Fruit fly (Drosophila melanogaster): Measurements from ENCODE around the gene CG13775.

CG13775 gene

dm6 chr2L:6919850-6920660 lies 36.7 kb downstream of the CG13775 start, which contains the start of gene x16 (continued):
- TF ChIP-seq CG10565 (GFP tag; optimal IDR thresholded peaks at IDR 0.05) (no peak), CG2889 (GFP tag; IDR thresholded peaks at IDR 0.05) (no peak), CG42726 (GFP tag; IDR thresholded peaks at IDR 0.05; ENCODE audit: partially characterized antibody) (no peak), CG18262 (tag; optimal IDR thresholded peaks at IDR 0.05) (no peak), dmrt99B (tag; optimal IDR thresholded peaks at IDR 0.05) (no peak), cad (GFP tag; optimal IDR thresholded peaks at IDR 0.05) (no peak), CG18476 (GFP tag; optimal IDR thresholded peaks at IDR 0.05) (no peak), Deaf1 (tag; optimal IDR thresholded peaks at IDR 0.05) (no peak), CG12391 (tag; optimal IDR thresholded peaks at IDR 0.05) (peak; percentile 18), CG9932 (GFP tag; IDR thresholded peaks at IDR 0.05) (peak; percentile 37; the same call in 1 of the 2 replicates), chif (GFP tag; optimal IDR thresholded peaks at IDR 0.05) (no peak), CG14667 (GFP tag; IDR thresholded peaks at IDR 0.05) (no peak), org-1 (GFP tag; optimal IDR thresholded peaks at IDR 0.05) (no peak), D19A (tag; optimal IDR thresholded peaks at IDR 0.05) (no peak), CG2678 (tag; optimal IDR thresholded peaks at IDR 0.05) (peak; percentile 12), row (GFP tag; IDR thresholded peaks at IDR 0.05) (peak; percentile 34; the same call in 2 of the 3 replicates), Elba2 (GFP tag; optimal IDR thresholded peaks at IDR 0.05) (no peak), pzg (GFP tag; optimal IDR thresholded peaks at IDR 0.05) (peak; percentile 56), CG3407 (GFP tag; optimal IDR thresholded peaks at IDR 0.05) (no peak), Ets97D (GFP tag; optimal IDR thresholded peaks at IDR 0.05) (peak; percentile 35), NC2α (GFP tag; optimal IDR thresholded peaks at IDR 0.05) (no peak), MESR4 (GFP tag; optimal IDR thresholded peaks at IDR 0.05) (peak; percentile 7), CG34422 (GFP tag; IDR thresholded peaks at IDR 0.05) (0 out of 3 replicates have a peak, but pooled peaks have one; percentile 12), otp (GFP tag; IDR thresholded peaks at IDR 0.05) (no peak), ssp (GFP tag; IDR thresholded peaks at IDR 0.05) (0 out of 2 replicates have a peak, but pooled peaks have one; percentile 14), nmo (GFP tag; optimal IDR thresholded peaks at IDR 0.05) (peak; percentile 30), CG12155 (GFP tag; optimal IDR thresholded peaks at IDR 0.05) (no peak), CG16779 (GFP tag; IDR thresholded peaks at IDR 0.05) (no peak), Sin3A (optimal IDR thresholded peaks at IDR 0.05) (peak; percentile 76), Rfx (GFP tag; IDR thresholded peaks at IDR 0.05) (peak; percentile 18; the same call in 1 of the 2 replicates), Dp (GFP tag; optimal IDR thresholded peaks at IDR 0.05) (peak; percentile 51), CG2120 (GFP tag; optimal IDR thresholded peaks at IDR 0.05) (peak; percentile 11), CG8089 (GFP tag; optimal IDR thresholded peaks at IDR 0.05) (no peak), Xbp1 (GFP tag; optimal IDR thresholded peaks at IDR 0.05) (peak; percentile 10), jigr1 (GFP tag; IDR thresholded peaks at IDR 0.05) (no peak), fu2 (GFP tag; optimal IDR thresholded peaks at IDR 0.05) (peak; percentile 8), Sry-δ (GFP tag; optimal IDR thresholded peaks at IDR 0.05) (peak; percentile 5), B-H2 (GFP tag; optimal IDR thresholded peaks at IDR 0.05) (peak; percentile 8)

- no peak for TF ChIP-seq nerfin-1 (tag; optimal IDR thresholded peaks at IDR 0.05)
- TF ChIP-seq Sry-δ (GFP tag; optimal IDR thresholded peaks at IDR 0.05) = no peak
- TF ChIP-seq zen2 (GFP tag; IDR thresholded peaks at IDR 0.05; ENCODE audit: partially characterized antibody) = no peak
- TF ChIP-seq dpn (GFP tag; optimal IDR thresholded peaks at IDR 0.05) = no peak
- no peak for TF ChIP-seq CG13894 (tag; optimal IDR thresholded peaks at IDR 0.05)
- no peak for TF ChIP-seq Camta (GFP tag; optimal IDR thresholded peaks at IDR 0.05)
- TF ChIP-seq lilli (GFP tag; optimal IDR thresholded peaks at IDR 0.05) = no peak
- no peak for TF ChIP-seq CG13123 (GFP tag; optimal IDR thresholded peaks at IDR 0.05)
- no peak for TF ChIP-seq CG12219 (GFP tag; optimal IDR thresholded peaks at IDR 0.05)
- TF ChIP-seq MBD-R2 (GFP tag; IDR thresholded peaks at IDR 0.05) = peak; percentile 43
- no peak for TF ChIP-seq ewg (GFP tag; optimal IDR thresholded peaks at IDR 0.05)
- no peak for TF ChIP-seq CG3995 (GFP tag; optimal IDR thresholded peaks at IDR 0.05)
- TF ChIP-seq Opbp (GFP tag; IDR thresholded peaks at IDR 0.05; ENCODE audit: partially characterized antibody) = 0 out of 3 replicates have a peak, but pooled peaks have one; percentile 33
These were observed 37.4 kb downstream of the CG13775 start for dm6 chr2L:6919203-6919849.

Data from whole organism, embryonic.